Worm (Caenorhabditis elegans): ENCODE results near the gene fbxb-52.

Gene fbxb-52

DNA sequence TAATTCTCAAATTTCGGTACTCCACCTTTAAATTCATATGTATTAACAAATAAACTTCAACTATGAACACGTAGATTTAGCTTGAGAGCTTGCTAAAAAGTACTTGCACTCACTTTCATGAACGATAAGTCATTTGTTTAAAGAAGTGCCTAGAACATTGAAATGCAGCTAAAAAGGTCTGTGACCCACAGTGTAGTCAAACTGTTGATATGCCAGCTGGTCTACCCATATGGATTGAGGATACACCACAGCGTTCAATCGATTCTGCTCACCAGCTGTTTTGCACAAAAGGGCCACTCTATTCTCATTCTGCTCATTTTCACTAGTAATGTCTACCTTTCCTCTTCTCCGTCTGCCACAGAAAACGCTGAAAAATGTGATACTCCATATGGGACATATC, 14.5 kb downstream of the fbxb-52 start, which contains the start of gene fbxb-43:
Gene fbxb-43, plus strand, starts transcription at position 301 of the 400 bp plus-strand sequence.
- no peak for TF ChIP-seq mab-5 (tag; optimal IDR thresholded peaks at IDR 0.05)
- no peak for TF ChIP-seq lin-39 (tag; optimal IDR thresholded peaks at IDR 0.05)
- no peak for TF ChIP-seq skn-1 (tag; optimal IDR thresholded peaks at IDR 0.05)
- TF ChIP-seq dmd-4 (tag; optimal IDR thresholded peaks at IDR 0.05) = no peak
- TF ChIP-seq nhr-77 (tag; optimal IDR thresholded peaks at IDR 0.05) = no peak
- TF ChIP-seq nhr-11 (tag; optimal IDR thresholded peaks at IDR 0.05) = no peak

- no peak for TF ChIP-seq unc-62 (GFP tag; optimal IDR thresholded peaks at IDR 0.05)
- no peak for TF ChIP-seq gmeb-1 (tag; optimal IDR thresholded peaks at IDR 0.05)
- no peak for TF ChIP-seq nhr-129 (tag; optimal IDR thresholded peaks at IDR 0.05)
- TF ChIP-seq ZK546.5 (tag; optimal IDR thresholded peaks at IDR 0.05) = no peak
- no peak for TF ChIP-seq peb-1 (tag; optimal IDR thresholded peaks at IDR 0.05)
- TF ChIP-seq nhr-237 (tag; optimal IDR thresholded peaks at IDR 0.05) = no peak
- TF ChIP-seq F13H6.1 (tag; optimal IDR thresholded peaks at IDR 0.05) = no peak
- TF ChIP-seq egl-27 (tag; optimal IDR thresholded peaks at IDR 0.05) = no peak
- no peak for TF ChIP-seq Y55F3AM.14 (GFP tag; optimal IDR thresholded peaks at IDR 0.05)
Measured at ce11 chrII:1529057-1529456, 21.3 kb downstream of the fbxb-52 start, which contains the start of gene Y51H7BR.4. Y51H7BR.4 (plus strand) TSS chrII:1529357.

ce11 chrII:1525498-1525897, 24.9 kb downstream of the fbxb-52 start, which contains the start of gene Y51H7BR.7:
Y51H7BR.7 (minus strand) TSS chrII:1525598.
- no peak for TF ChIP-seq F13H6.1 (tag; optimal IDR thresholded peaks at IDR 0.05)
- no peak for TF ChIP-seq skn-1 (tag; optimal IDR thresholded peaks at IDR 0.05)
- TF ChIP-seq nhr-237 (tag; optimal IDR thresholded peaks at IDR 0.05) = no peak
- no peak for TF ChIP-seq nhr-6 (tag; optimal IDR thresholded peaks at IDR 0.05)
- no peak for TF ChIP-seq mdl-1 (tag; optimal IDR thresholded peaks at IDR 0.05)
- TF ChIP-seq snpc-4 (tag; optimal IDR thresholded peaks at IDR 0.05) = no peak
- TF ChIP-seq C34F6.9 (tag; optimal IDR thresholded peaks at IDR 0.05) = no peak
- no peak for TF ChIP-seq blmp-1 (tag; optimal IDR thresholded peaks at IDR 0.05; ENCODE audit: insufficient read depth)
- no peak for TF ChIP-seq aly-2 (tag; optimal IDR thresholded peaks at IDR 0.05)

DNA sequence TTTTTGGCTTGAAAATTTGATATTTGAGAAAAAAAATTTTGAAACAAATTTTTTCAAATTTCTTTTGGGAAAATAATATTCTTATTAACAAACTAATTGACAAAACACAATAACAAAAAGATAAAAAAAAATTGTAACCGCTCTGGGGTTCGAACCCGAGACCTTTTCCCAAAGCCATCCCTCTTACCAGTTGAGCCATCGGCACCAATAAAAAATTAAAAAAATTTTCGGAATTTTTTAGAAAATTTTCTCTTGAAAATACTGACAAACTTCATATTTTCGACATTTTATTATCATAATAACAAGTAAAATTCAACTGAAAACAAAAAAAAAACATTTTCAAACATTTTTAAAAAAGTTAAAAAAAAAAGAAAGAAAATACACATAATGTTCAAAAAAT, 28.4 kb downstream of the fbxb-52 start:
- TF ChIP-seq nhr-11 (tag; optimal IDR thresholded peaks at IDR 0.05) = no peak
- no peak for TF ChIP-seq lin-11 (tag; optimal IDR thresholded peaks at IDR 0.05)

- no peak for TF ChIP-seq blmp-1 (tag; optimal IDR thresholded peaks at IDR 0.05; ENCODE audit: insufficient read depth)
- TF ChIP-seq unc-55 (GFP tag; optimal IDR thresholded peaks at IDR 0.05) = peak; percentile 41
- no peak for TF ChIP-seq sma-9 (GFP tag; optimal IDR thresholded peaks at IDR 0.05)
- TF ChIP-seq sma-9 (tag; optimal IDR thresholded peaks at IDR 0.05) = no peak
- peak; percentile 27 for TF ChIP-seq fos-1 (tag; optimal IDR thresholded peaks at IDR 0.05)
- TF ChIP-seq gmeb-1 (tag; optimal IDR thresholded peaks at IDR 0.05) = peak; percentile 20
- TF ChIP-seq ceh-16 (tag; optimal IDR thresholded peaks at IDR 0.05) = no peak
- TF ChIP-seq F13H6.1 (tag; optimal IDR thresholded peaks at IDR 0.05) = peak; percentile 6
- TF ChIP-seq nhr-129 (tag; optimal IDR thresholded peaks at IDR 0.05) = peak; percentile 14
- no peak for TF ChIP-seq nhr-21 (tag; optimal IDR thresholded peaks at IDR 0.05)
- no peak for TF ChIP-seq ztf-4 (tag; optimal IDR thresholded peaks at IDR 0.05)
- peak; percentile 18 to 41 for TF ChIP-seq lsy-2 (tag; optimal IDR thresholded peaks at IDR 0.05)
- TF ChIP-seq lin-13 (GFP tag; optimal IDR thresholded peaks at IDR 0.05) = peak; percentile 40
- TF ChIP-seq nhr-12 (tag; optimal IDR thresholded peaks at IDR 0.05) = no peak
- TF ChIP-seq nhr-77 (tag; optimal IDR thresholded peaks at IDR 0.05) = no peak
- TF ChIP-seq peb-1 (tag; optimal IDR thresholded peaks at IDR 0.05) = no peak
Measured at ce11 chrII:1519867-1520266, 30.5 kb downstream of the fbxb-52 start.

- no peak for TF ChIP-seq gmeb-1 (tag; optimal IDR thresholded peaks at IDR 0.05)
- TF ChIP-seq zag-1 (tag; optimal IDR thresholded peaks at IDR 0.05) = no peak
- TF ChIP-seq aly-2 (tag; optimal IDR thresholded peaks at IDR 0.05) = no peak
Measured at ce11 chrII:1518914-1519313, 31.5 kb downstream of the fbxb-52 start, which contains the start of gene Y51H7BR.8. Y51H7BR.8 (plus strand) TSS chrII:1519214.

Data from whole organism, L2 larva.